Fruit fly (Drosophila melanogaster): ENCODE measurements around the gene GluRIIA.

The GluRIIA gene

DNA sequence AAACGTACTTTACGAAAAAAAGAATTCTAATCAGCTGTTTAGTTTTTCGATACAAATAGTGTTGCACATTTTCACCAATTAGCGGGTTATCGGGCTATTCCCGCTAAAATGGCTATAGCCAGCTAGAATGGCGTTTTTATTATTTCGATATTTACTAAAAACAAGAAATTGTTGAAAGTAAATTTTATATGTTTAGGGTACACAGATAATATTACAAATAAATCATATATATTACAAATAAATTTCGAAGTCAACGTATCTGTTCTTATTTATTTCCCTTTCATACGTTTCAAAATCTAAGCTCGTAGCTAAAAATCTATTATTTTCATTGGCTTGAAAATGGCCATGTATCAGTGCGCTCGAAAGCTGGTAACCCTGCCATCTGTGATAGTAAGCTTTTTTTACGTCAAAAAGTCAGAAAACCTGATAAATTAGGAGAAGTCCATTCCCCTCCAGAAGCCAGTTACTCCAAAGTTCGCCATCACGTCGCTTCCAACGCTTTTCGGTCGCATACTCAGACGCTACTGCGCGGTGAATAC, 35.0 kb upstream of the GluRIIA start, which contains the start of the genes CG7382 and cl (continued):
- TF ChIP-seq z (GFP tag; IDR thresholded peaks at IDR 0.05) (no peak), crc (GFP tag; optimal IDR thresholded peaks at IDR 0.05) (no peak), Fer2 (tag; optimal IDR thresholded peaks at IDR 0.05) (peak; percentile 9), CG12104 (GFP tag; optimal IDR thresholded peaks at IDR 0.05) (peak; percentile 60), CG3407 (GFP tag; optimal IDR thresholded peaks at IDR 0.05) (no peak), sqz (GFP tag; optimal IDR thresholded peaks at IDR 0.05) (peak; percentile 65), Antp (GFP tag; optimal IDR thresholded peaks at IDR 0.05) (peak; percentile 9), CG9817 (tag; optimal IDR thresholded peaks at IDR 0.05) (peak; percentile 34), Lhr (GFP tag; optimal IDR thresholded peaks at IDR 0.05) (no peak), dpn (GFP tag; optimal IDR thresholded peaks at IDR 0.05) (peak in 1 of 2 experiments; percentile 57), Mrtf (GFP tag; IDR thresholded peaks at IDR 0.05) (no peak), CG15479 (GFP tag; optimal IDR thresholded peaks at IDR 0.05) (no peak), Ets65A (GFP tag) (peak; percentile 91), CG10321 (GFP tag; IDR thresholded peaks at IDR 0.05) (no peak), CG2712 (tag; optimal IDR thresholded peaks at IDR 0.05) (peak; percentile 62), ro (GFP tag; IDR thresholded peaks at IDR 0.05) (no peak), Xbp1 (GFP tag; optimal IDR thresholded peaks at IDR 0.05) (peak; percentile 60), CG32532 (GFP tag; IDR thresholded peaks at IDR 0.05) (0 out of 2 replicates have a peak, but pooled peaks have one; percentile 30), CG18262 (tag; optimal IDR thresholded peaks at IDR 0.05) (peak; percentile 56), emc (GFP tag; optimal IDR thresholded peaks at IDR 0.05) (no peak), CG15514 (GFP tag; optimal IDR thresholded peaks at IDR 0.05) (peak; percentile 41), schlank (tag; optimal IDR thresholded peaks at IDR 0.05) (no peak), crp (GFP tag; optimal IDR thresholded peaks at IDR 0.05) (peak; percentile 60 to 94), chm (GFP tag; IDR thresholded peaks at IDR 0.05) (0 out of 2 replicates have a peak, but pooled peaks have one; percentile 33), CG9797 (GFP tag; optimal IDR thresholded peaks at IDR 0.05) (peak; percentile 31), Mes4 (GFP tag; optimal IDR thresholded peaks at IDR 0.05) (no peak), sd (tag; optimal IDR thresholded peaks at IDR 0.05) (peak; percentile 59), CG8924 (tag; optimal IDR thresholded peaks at IDR 0.05) (peak; percentile 22), MBD-R2 (GFP tag; IDR thresholded peaks at IDR 0.05) (peak; percentile 38; the same call in 1 of the 2 replicates), CG5180 (GFP tag; optimal IDR thresholded peaks at IDR 0.05) (no peak), Chrac-16 (GFP tag; optimal IDR thresholded peaks at IDR 0.05) (peak; percentile 6), D (optimal IDR thresholded peaks at IDR 0.05) (no peak), D (GFP tag; optimal IDR thresholded peaks at IDR 0.05) (no peak), CG9215 (GFP tag; IDR thresholded peaks at IDR 0.05) (peak; percentile 31; the same call in 1 of the 2 replicates), CG10543 (GFP tag; optimal IDR thresholded peaks at IDR 0.05) (peak; percentile 57), Tbp (GFP tag; optimal IDR thresholded peaks at IDR 0.05) (no peak), CG31441 (GFP tag; IDR thresholded peaks at IDR 0.05) (peak; percentile 61; the same call in 1 of the 2 replicates), row (GFP tag; IDR thresholded peaks at IDR 0.05) (peak; percentile 93), fd3F (GFP tag; optimal IDR thresholded peaks at IDR 0.05) (peak; percentile 11), Sox100B (GFP tag; optimal IDR thresholded peaks at IDR 0.05) (peak; percentile 36), CoRest (tag; optimal IDR thresholded peaks at IDR 0.05) (peak; percentile 76), sug (tag; optimal IDR thresholded peaks at IDR 0.05) (peak; percentile 81), trem (tag; optimal IDR thresholded peaks at IDR 0.05) (peak; percentile 30), gsb (GFP tag; IDR thresholded peaks at IDR 0.05) (no peak), CG12299 (tag; optimal IDR thresholded peaks at IDR 0.05) (peak; percentile 7), CG8290 (GFP tag; optimal IDR thresholded peaks at IDR 0.05) (peak; percentile 46), CG8290 (tag; optimal IDR thresholded peaks at IDR 0.05) (no peak), BEAF-32 (GFP tag; optimal IDR thresholded peaks at IDR 0.05) (peak; percentile 56), CG7556 (GFP tag; optimal IDR thresholded peaks at IDR 0.05) (peak; percentile 27), jigr1 (GFP tag; IDR thresholded peaks at IDR 0.05) (no peak), CG9727 (GFP tag; optimal IDR thresholded peaks at IDR 0.05) (peak; percentile 42)
